Fruit fly (Drosophila melanogaster) whole organism, prepupa: ENCODE results near the gene CG15201.
A peak's percentile ranks its signal among the peaks of the same experiment; 100 is the strongest.

Experiments used
- CG11762 ChIP-seq: fragments of 200-800 bp; sonication (Bioruptor generic); optimal IDR thresholded peaks from 3 replicates; lab custom pipeline; 2016; ENCODE audit warnings: missing biosample characterization, missing genetic modification characterization; ENCODE audit not compliant: insufficient read depth
- CG11902 ChIP-seq: fragments of 200-800 bp; sonication (Bioruptor generic); optimal IDR thresholded peaks from 3 replicates; lab custom pipeline; 2016; ENCODE audit warnings: missing biosample characterization, missing genetic modification characterization
- CG16779 ChIP-seq: fragments of 200-800 bp; sonication (Bioruptor generic); optimal IDR thresholded peaks from 3 replicates; lab custom pipeline; 2017; ENCODE audit warnings: missing biosample characterization, mild to moderate bottlenecking, missing genetic modification characterization
- CG8319 ChIP-seq: fragments of 200-800 bp; sonication (Bioruptor generic); optimal IDR thresholded peaks from 3 replicates; lab custom pipeline; 2016; ENCODE audit warnings: missing biosample characterization, missing genetic modification characterization
- Gug ChIP-seq: fragments of 200-800 bp; sonication (Bioruptor generic); IDR thresholded peaks from 2 replicates; pipeline ENCODE4 v1.3.6; 2022; ENCODE audit warnings: missing biosample characterization, missing genetic modification characterization
- Hr39 ChIP-seq: fragments of 200-800 bp; sonication (Bioruptor generic); optimal IDR thresholded peaks from 2 replicates; lab custom pipeline; 2016; ENCODE audit warnings: missing biosample characterization, missing genetic modification characterization
- Sox14 ChIP-seq: fragments of 200-800 bp; sonication (Bioruptor generic); optimal IDR thresholded peaks from 3 replicates; lab custom pipeline; 2016; ENCODE audit warnings: missing biosample characterization, missing genetic modification characterization
- cyc ChIP-seq: fragments of 200-800 bp; sonication (Bioruptor generic); optimal IDR thresholded peaks from 3 replicates; lab custom pipeline; 2016; ENCODE audit warnings: missing biosample characterization, missing genetic modification characterization
- ss ChIP-seq, 2 experiments: fragments of 200-800 bp; sonication (Bioruptor generic); optimal IDR thresholded peaks; 2 replicates in 1 of 2; 3 replicates in 1 of 2; lab custom pipeline; 2017 to 2018; ENCODE audit warnings: mild to moderate bottlenecking in 2 of 2, missing biosample characterization in 2 of 2, missing genetic modification characterization in 2 of 2, moderate library complexity in 1 of 2

DNA sequence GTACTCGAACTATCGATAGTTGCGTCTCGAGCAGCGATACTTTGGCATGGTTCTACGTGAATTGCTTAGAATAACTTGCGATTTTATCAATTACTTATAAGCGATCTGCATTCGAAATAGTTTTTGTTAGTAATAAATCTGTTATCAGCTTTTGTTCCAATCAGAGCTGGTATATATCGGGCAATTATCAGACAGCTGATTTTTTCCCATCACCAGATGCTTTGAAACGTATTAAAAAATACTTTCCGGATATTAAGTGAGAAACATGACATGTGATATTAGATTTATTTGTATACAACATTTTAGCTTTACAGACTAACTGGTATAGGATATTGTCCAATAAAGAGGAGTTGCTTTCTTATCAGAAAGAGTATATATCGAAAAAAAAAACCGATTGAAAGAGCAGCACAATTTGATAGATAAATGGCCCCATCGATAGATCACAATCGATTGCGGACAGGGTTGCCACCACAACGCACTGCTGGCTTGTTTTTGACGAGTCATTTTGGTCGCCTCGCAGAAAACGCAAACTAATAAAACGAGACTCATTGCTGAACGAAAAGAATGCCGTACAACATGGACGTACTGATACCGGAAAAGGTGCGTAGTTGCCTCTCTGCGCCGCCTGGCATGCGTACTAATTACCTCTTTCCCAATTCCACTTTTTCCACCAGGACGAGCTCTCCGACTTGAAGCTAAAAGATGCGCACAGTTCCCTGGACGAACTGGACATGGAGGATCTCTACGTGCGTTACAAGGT lies 19.0 kb upstream of the CG15201 start, which contains the start of gene Rpt3:
- TF ChIP-seq Sox14 (GFP tag; lab: Kevin White, UChicago), result no peak
- no peak for TF ChIP-seq CG11902
- no peak for TF ChIP-seq Hr39
- no peak for TF ChIP-seq ss (GFP tag; optimal IDR thresholded peaks at IDR 0.05; lab: Kevin White, UChicago)
- TF ChIP-seq cyc (GFP tag; lab: Kevin White, UChicago), result peak; percentile 1
- TF ChIP-seq CG11762 (GFP tag; lab: Kevin White, UChicago), result no peak
- no peak for TF ChIP-seq CG16779 (tag; lab: Kevin White, UChicago)
- no peak for TF ChIP-seq CG8319
- TF ChIP-seq Gug (GFP tag; lab: Robert Waterston, UW), result no peak
